Fruit fly (Drosophila melanogaster) whole organism, embryonic: ENCODE results near the gene a10.
A peak's percentile ranks its signal among the peaks of the same experiment; 100 is the strongest.

ENCODE experiments used
- B-H2 ChIP-seq: fragments of 200-800 bp; sonication (Bioruptor generic); optimal IDR thresholded peaks from 2 replicates; lab custom pipeline; 2018; ENCODE audit warnings: missing biosample characterization, mild to moderate bottlenecking, missing genetic modification characterization
- Bdp1 ChIP-seq: fragments of 200-800 bp; sonication (Bioruptor generic); optimal IDR thresholded peaks from 3 replicates; lab custom pipeline; 2016; ENCODE audit warnings: missing biosample characterization, missing genetic modification characterization
- CG12155 ChIP-seq: fragments of 200-800 bp; sonication (Bioruptor generic); optimal IDR thresholded peaks from 3 replicates; lab custom pipeline; 2016; ENCODE audit warnings: missing biosample characterization, missing genetic modification characterization
- CG12942 ChIP-seq: fragments of 200-800 bp; sonication (Bioruptor generic); optimal IDR thresholded peaks from 3 replicates; lab custom pipeline; 2016; ENCODE audit warnings: missing biosample characterization, missing genetic modification characterization
- CG13287 ChIP-seq: fragments of 200-800 bp; sonication (Bioruptor generic); IDR thresholded peaks from 2 replicates; pipeline ENCODE4 v1.3.6; 2022; ENCODE audit warnings: missing biosample characterization, missing genetic modification characterization; ENCODE audit not compliant: partially characterized antibody
- CG14441 ChIP-seq: fragments of 200-800 bp; sonication (Bioruptor generic); IDR thresholded peaks from 2 replicates; pipeline ENCODE4 v1.3.6; 2022; ENCODE audit warnings: missing biosample characterization, missing genetic modification characterization
- CG14860 ChIP-seq: fragments of 200-800 bp; sonication (Bioruptor generic); IDR thresholded peaks from 3 replicates; pipeline ENCODE4 v1.3.6; 2022; ENCODE audit warnings: missing biosample characterization, missing genetic modification characterization; ENCODE audit not compliant: partially characterized antibody
- CG16863 ChIP-seq: fragments of 200-800 bp; sonication (Bioruptor generic); optimal IDR thresholded peaks from 3 replicates; lab custom pipeline; 2016; ENCODE audit warnings: missing biosample characterization, missing genetic modification characterization
- CG17328 ChIP-seq: fragments of 200-800 bp; sonication (Bioruptor generic); IDR thresholded peaks from 2 replicates; pipeline ENCODE4 v1.3.6; 2022; ENCODE audit warnings: missing biosample characterization, missing genetic modification characterization
- CG18262 ChIP-seq: fragments of 200-800 bp; optimal IDR thresholded peaks from 3 replicates; lab custom pipeline; 2019; ENCODE audit warnings: missing biosample characterization, mild to moderate bottlenecking, missing genetic modification characterization, moderate library complexity
- CG2120 ChIP-seq: fragments of 200-800 bp; sonication (Bioruptor generic); optimal IDR thresholded peaks from 3 replicates; lab custom pipeline; 2016; ENCODE audit warnings: missing biosample characterization, missing genetic modification characterization
- CG2678 ChIP-seq: fragments of 200-800 bp; sonication (Bioruptor generic); optimal IDR thresholded peaks from 3 replicates; lab custom pipeline; 2019; ENCODE audit warnings: missing biosample characterization, mild to moderate bottlenecking, missing genetic modification characterization, moderate library complexity
- CG3163 ChIP-seq: fragments of 200-800 bp; sonication (Bioruptor generic); optimal IDR thresholded peaks from 3 replicates; lab custom pipeline; 2016; ENCODE audit warnings: missing biosample characterization, missing genetic modification characterization
- CG3838 ChIP-seq: fragments of 200-800 bp; sonication (Bioruptor generic); optimal IDR thresholded peaks from 3 replicates; lab custom pipeline; 2016; ENCODE audit warnings: missing biosample characterization, missing genetic modification characterization
- CG4820 ChIP-seq: fragments of 200-800 bp; sonication (Bioruptor generic); optimal IDR thresholded peaks from 3 replicates; lab custom pipeline; 2016; ENCODE audit warnings: missing biosample characterization, missing genetic modification characterization
- CG6791 ChIP-seq: fragments of 200-800 bp; sonication (Bioruptor generic); IDR thresholded peaks from 3 replicates; pipeline ENCODE4 v1.3.6; 2022; ENCODE audit warnings: missing biosample characterization, missing genetic modification characterization; ENCODE audit not compliant: partially characterized antibody
- CG8089 ChIP-seq: fragments of 200-800 bp; sonication (Bioruptor generic); optimal IDR thresholded peaks from 3 replicates; lab custom pipeline; 2016; ENCODE audit warnings: missing biosample characterization, missing genetic modification characterization
- CG8388 ChIP-seq: fragments of 200-800 bp; sonication (Bioruptor generic); optimal IDR thresholded peaks from 2 replicates; lab custom pipeline; 2019; ENCODE audit warnings: missing biosample characterization, mild to moderate bottlenecking, missing genetic modification characterization, moderate library complexity
- CG8765 ChIP-seq: fragments of 200-800 bp; sonication (Bioruptor generic); IDR thresholded peaks from 2 replicates; pipeline ENCODE4 v1.3.6; 2022; ENCODE audit warnings: missing biosample characterization, missing genetic modification characterization
- CoRest ChIP-seq: fragments of 200-800 bp; sonication (Bioruptor generic); optimal IDR thresholded peaks from 3 replicates; lab custom pipeline; 2018; ENCODE audit warnings: missing biosample characterization, mild to moderate bottlenecking, missing genetic modification characterization, moderate library complexity
- Dek ChIP-seq: fragments of 200-800 bp; sonication (Bioruptor generic); optimal IDR thresholded peaks from 3 replicates; lab custom pipeline; 2019; ENCODE audit warnings: missing biosample characterization, mild to moderate bottlenecking, missing genetic modification characterization, moderate library complexity
- Dfd ChIP-seq, 2 experiments: fragments of >200 bp; optimal IDR thresholded peaks; 2 replicates each; lab custom pipeline; 2017; ENCODE audit warnings: missing biosample characterization in 2 of 2, missing genetic modification characterization in 2 of 2
- Dref ChIP-seq: fragments of 200-800 bp; sonication (Bioruptor generic); IDR thresholded peaks from 2 replicates; pipeline ENCODE4 v1.3.6; 2022; ENCODE audit warnings: missing biosample characterization, missing genetic modification characterization
- HLH4C ChIP-seq: fragments of 200-800 bp; sonication (Bioruptor generic); IDR thresholded peaks from 3 replicates; pipeline ENCODE4 v1.3.6; 2022; ENCODE audit warnings: missing biosample characterization, missing genetic modification characterization; ENCODE audit not compliant: partially characterized antibody
- Jarid2 ChIP-seq: fragments of 200-800 bp; sonication (Bioruptor generic); optimal IDR thresholded peaks from 3 replicates; lab custom pipeline; 2017; ENCODE audit warnings: mild to moderate bottlenecking, missing biosample characterization, missing genetic modification reagents, missing genetic modification characterization
- Med ChIP-seq: fragments of 200-800 bp; sonication (Bioruptor generic); peaks from one replicate; lab custom pipeline; 2016; ENCODE audit warnings: missing biosample characterization, missing genetic modification characterization, mild to moderate bottlenecking, inconsistent platforms, moderate library complexity
- Nf-YB ChIP-seq: fragments of 200-800 bp; sonication (Bioruptor generic); optimal IDR thresholded peaks from 3 replicates; lab custom pipeline; 2019; ENCODE audit warnings: missing biosample characterization, mild to moderate bottlenecking, missing genetic modification characterization, moderate library complexity
- Oli ChIP-seq: fragments of 200-800 bp; sonication (Bioruptor generic); optimal IDR thresholded peaks from 2 replicates; lab custom pipeline; 2018; ENCODE audit warnings: missing biosample characterization, mild to moderate bottlenecking, missing genetic modification characterization, moderate library complexity
- Trl ChIP-seq, 3 experiments: fragments of >200 bp in 2 of 3; fragments of 200-800 bp in 1 of 3; sonication (Bioruptor generic) in 1 of 3; optimal IDR thresholded peaks; 2 replicates in 1 of 3; 3 replicates in 2 of 3; lab custom pipeline; 2016 to 2017; ENCODE audit warnings: missing biosample characterization in 1 of 3, missing genetic modification characterization in 1 of 3
- Usf ChIP-seq: fragments of 200-800 bp; sonication (Bioruptor generic); optimal IDR thresholded peaks from 2 replicates; lab custom pipeline; 2017; ENCODE audit warnings: missing genotype, missing biosample characterization, missing genetic modification characterization
- Xrp1 ChIP-seq: fragments of 200-800 bp; sonication (Bioruptor generic); IDR thresholded peaks from 2 replicates; pipeline ENCODE4 v1.3.6; 2022; ENCODE audit warnings: missing biosample characterization, missing genetic modification characterization
- al ChIP-seq: fragments of 200-800 bp; sonication (Bioruptor generic); IDR thresholded peaks from 2 replicates; pipeline ENCODE4 v1.3.6; 2022; ENCODE audit warnings: missing biosample characterization, missing genetic modification characterization
- aop ChIP-seq: fragments of 200-800 bp; sonication (Bioruptor generic); IDR thresholded peaks from 2 replicates; pipeline ENCODE4 v1.3.6; 2022; ENCODE audit warnings: missing biosample characterization, missing genetic modification characterization
- bbx ChIP-seq: fragments of 200-800 bp; sonication (Bioruptor generic); IDR thresholded peaks from 2 replicates; pipeline ENCODE4 v1.3.6; 2022; ENCODE audit warnings: missing biosample characterization, missing genetic modification characterization; ENCODE audit not compliant: partially characterized antibody
- crol ChIP-seq: fragments of 200-800 bp; sonication (Bioruptor generic); IDR thresholded peaks from 2 replicates; pipeline ENCODE4 v1.3.6; 2022; ENCODE audit warnings: missing biosample characterization, missing genetic modification characterization
- dati ChIP-seq: fragments of 200-800 bp; sonication (Bioruptor generic); IDR thresholded peaks from 2 replicates; pipeline ENCODE4 v1.3.6; 2022; ENCODE audit warnings: missing biosample characterization, missing genetic modification characterization
- gro ChIP-seq: fragments of 200-800 bp; sonication (Bioruptor generic); optimal IDR thresholded peaks from 2 replicates; lab custom pipeline; 2016; ENCODE audit warnings: missing biosample characterization, missing genetic modification characterization
- inv ChIP-seq: fragments of 200-800 bp; sonication (Bioruptor generic); IDR thresholded peaks from 2 replicates; pipeline ENCODE4 v1.3.6; 2022; ENCODE audit warnings: missing biosample characterization, missing genetic modification characterization; ENCODE audit not compliant: partially characterized antibody
- nerfin-1 ChIP-seq: fragments of 200-800 bp; sonication (Bioruptor generic); optimal IDR thresholded peaks from 3 replicates; lab custom pipeline; 2019; ENCODE audit warnings: missing biosample characterization, mild to moderate bottlenecking, missing genetic modification characterization, moderate library complexity
- odd ChIP-seq: fragments of 200-800 bp; sonication (Bioruptor generic); optimal IDR thresholded peaks from 2 replicates; lab custom pipeline; 2017; ENCODE audit warnings: missing biosample characterization, mild to moderate bottlenecking, missing genetic modification characterization
- psq ChIP-seq: fragments of 200-800 bp; sonication (Bioruptor generic); optimal IDR thresholded peaks from 2 replicates; lab custom pipeline; 2017; ENCODE audit warnings: missing biosample characterization, missing genetic modification characterization
- ro ChIP-seq: fragments of 200-800 bp; sonication (Bioruptor generic); IDR thresholded peaks from 2 replicates; pipeline ENCODE4 v1.3.6; 2022; ENCODE audit warnings: missing biosample characterization, missing genetic modification characterization
- sd ChIP-seq: fragments of 200-800 bp; sonication (Bioruptor generic); optimal IDR thresholded peaks from 3 replicates; lab custom pipeline; 2018; ENCODE audit warnings: missing biosample characterization, mild to moderate bottlenecking, missing genetic modification characterization, moderate library complexity
- seq ChIP-seq: fragments of 200-800 bp; sonication (Bioruptor generic); IDR thresholded peaks from 2 replicates; pipeline ENCODE4 v1.3.6; 2022; ENCODE audit warnings: missing biosample characterization, missing genetic modification characterization
- ssp ChIP-seq: fragments of 200-800 bp; sonication (Bioruptor generic); IDR thresholded peaks from 2 replicates; pipeline ENCODE4 v1.3.6; 2022; ENCODE audit warnings: missing biosample characterization, missing genetic modification characterization
- sug ChIP-seq: fragments of 200-800 bp; optimal IDR thresholded peaks from 2 replicates; lab custom pipeline; 2019; ENCODE audit warnings: missing biosample characterization, mild to moderate bottlenecking, missing genetic modification characterization, moderate library complexity
- tll ChIP-seq, 2 experiments: fragments of 200-800 bp in 1 of 2; fragments of >200 bp in 1 of 2; sonication (Bioruptor generic) in 1 of 2; optimal IDR thresholded peaks; 2 replicates each; lab custom pipeline; 2017 to 2019; ENCODE audit warnings: missing biosample characterization in 2 of 2, missing genetic modification characterization in 2 of 2, mild to moderate bottlenecking in 1 of 2, moderate library complexity in 1 of 2
- tup ChIP-seq: fragments of 200-800 bp; sonication (Bioruptor generic); optimal IDR thresholded peaks from 2 replicates; lab custom pipeline; 2016; ENCODE audit warnings: missing biosample characterization, mild to moderate bottlenecking, missing genetic modification characterization, moderate library complexity
- vfl ChIP-seq: fragments of 200-800 bp; sonication (Bioruptor generic); optimal IDR thresholded peaks from 2 replicates; lab custom pipeline; 2016; ENCODE audit warnings: missing biosample characterization, missing genetic modification characterization

a10 gene

DNA sequence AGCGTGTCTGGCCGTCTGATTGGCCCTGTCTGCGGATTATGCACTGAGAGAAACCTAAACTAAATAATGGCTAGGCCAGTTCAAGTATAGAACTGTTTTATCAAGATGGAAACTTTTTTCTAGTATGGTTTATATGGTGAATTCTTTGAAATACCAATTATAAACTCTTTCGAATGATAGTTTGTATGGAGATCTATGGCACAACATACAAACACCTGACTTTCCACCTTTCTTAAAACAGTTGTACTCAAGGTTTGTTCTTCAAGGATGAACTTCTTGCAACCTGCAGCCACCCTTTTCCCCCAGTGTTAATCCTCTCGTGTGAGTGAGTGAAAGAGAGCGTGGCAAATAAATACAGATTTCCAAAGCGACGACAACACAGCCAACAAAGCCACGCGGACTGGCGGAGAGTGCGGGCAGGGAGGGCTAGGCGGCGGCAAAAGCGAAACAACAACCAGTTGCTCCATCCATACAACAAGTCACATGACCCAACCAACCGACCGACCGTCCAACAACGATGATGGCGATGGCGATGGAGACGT, 19.3 kb downstream of the a10 start (continued):
- TF ChIP-seq Oli (peak; percentile 93), sd (tag; lab: Kevin White, UChicago) (no peak), Bdp1 (GFP tag; lab: Kevin White, UChicago) (peak; percentile 61), CG3838 (GFP tag; lab: Kevin White, UChicago) (peak; percentile 76), tup (GFP tag; lab: Kevin White, UChicago) (peak; percentile 67), CG8089 (GFP tag; lab: Kevin White, UChicago) (peak; percentile 85), CG2120 (GFP tag; lab: Kevin White, UChicago) (peak; percentile 93), CG17328 (peak; percentile 61), Xrp1 (GFP tag; lab: Robert Waterston, UW) (peak; percentile 78), psq (GFP tag; lab: Kevin White, UChicago) (no peak), gro (GFP tag; lab: Kevin White, UChicago) (peak; percentile 91), sug (tag; lab: Kevin White, UChicago) (peak; percentile 59), Nf-YB (GFP tag; lab: Kevin White, UChicago) (peak; percentile 76), Usf (GFP tag; lab: Kevin White, UChicago) (peak; percentile 62), bbx (no peak), CG14441 (peak; percentile 88), CG4820 (GFP tag; lab: Kevin White, UChicago) (peak; percentile 81), CG6791 (no peak), vfl (GFP tag; lab: Kevin White, UChicago) (peak; percentile 81), Trl (optimal IDR thresholded peaks at IDR 0.05; lab: Kevin White, UChicago) (peak in 1 of 2 experiments; percentile 13), Trl (GFP tag; optimal IDR thresholded peaks at IDR 0.05; lab: Kevin White, UChicago) (peak; percentile 88), CG12155 (peak; percentile 73), ssp (GFP tag; lab: Robert Waterston, UW) (peak; percentile 77), CG3163 (GFP tag; lab: Kevin White, UChicago) (peak; percentile 76), odd (GFP tag; lab: Kevin White, UChicago) (peak; percentile 74), Dfd (GFP tag; optimal IDR thresholded peaks at IDR 0.05; lab: Kevin White, UChicago) (no peak), ro (peak; percentile 51; the same call in 1 of the 2 replicates), CG13287 (GFP tag; lab: Robert Waterston, UW) (no peak), inv (peak; percentile 36; the same call in 1 of the 2 replicates), CG12942 (GFP tag; lab: Kevin White, UChicago) (peak; percentile 74), Dref (GFP tag; lab: Robert Waterston, UW) (no peak), nerfin-1 (tag; lab: Kevin White, UChicago) (peak; percentile 50), Dek (peak; percentile 88), CG16863 (GFP tag; lab: Kevin White, UChicago) (peak; percentile 79), Med (GFP tag; lab: Kevin White, UChicago) (peak; percentile 98), dati (GFP tag; lab: Robert Waterston, UW) (peak; percentile 48; the same call in 1 of the 2 replicates), CG8388 (peak; percentile 83), CG8765 (0 out of 2 replicates have a peak, but pooled peaks have one; percentile 25), CG18262 (tag; lab: Kevin White, UChicago) (peak; percentile 87), CoRest (tag; lab: Kevin White, UChicago) (peak; percentile 94), B-H2 (no peak), tll (GFP tag; optimal IDR thresholded peaks at IDR 0.05; lab: Kevin White, UChicago) (no peak), seq (GFP tag; lab: Robert Waterston, UW) (peak; percentile 88), CG2678 (peak; percentile 88), al (GFP tag; lab: Robert Waterston, UW) (peak; percentile 91), HLH4C (GFP tag; lab: Robert Waterston, UW) (no peak), aop (GFP tag; lab: Robert Waterston, UW) (no peak), Jarid2 (GFP tag; lab: Kevin White, UChicago) (peak; percentile 67), crol (GFP tag; lab: Robert Waterston, UW) (peak; percentile 89), CG14860 (GFP tag; lab: Robert Waterston, UW) (no peak)
